Fruit fly (Drosophila melanogaster) whole organism, embryonic: ENCODE measurements around the gene CG42673.

ENCODE experiments used
- Antp ChIP-seq: fragments of 200-800 bp; sonication (Bioruptor generic); optimal IDR thresholded peaks from 3 replicates; lab custom pipeline; 2016; ENCODE audit warnings: missing biosample characterization, missing genetic modification characterization
- Asciz ChIP-seq: fragments of 200-800 bp; sonication (Bioruptor generic); optimal IDR thresholded peaks from 2 replicates; lab custom pipeline; 2017; ENCODE audit warnings: missing biosample characterization, mild to moderate bottlenecking, missing genetic modification characterization, missing genetic modification reagents
- BtbVII ChIP-seq: fragments of 200-800 bp; sonication (Bioruptor generic); optimal IDR thresholded peaks from 3 replicates; lab custom pipeline; 2017; ENCODE audit warnings: missing biosample characterization, mild to moderate bottlenecking, missing genetic modification characterization
- CG12744 ChIP-seq: fragments of 200-800 bp; sonication (Bioruptor generic); optimal IDR thresholded peaks from 2 replicates; lab custom pipeline; 2016; ENCODE audit warnings: missing biosample characterization, missing genetic modification characterization
- CG14667 ChIP-seq: fragments of 200-800 bp; sonication (Bioruptor generic); IDR thresholded peaks from 2 replicates; pipeline ENCODE4 v1.3.6; 2022; ENCODE audit warnings: missing biosample characterization, missing genetic modification characterization
- CG17829 ChIP-seq: fragments of 200-800 bp; optimal IDR thresholded peaks from 2 replicates; lab custom pipeline; 2019; ENCODE audit warnings: missing biosample characterization, mild to moderate bottlenecking, missing genetic modification characterization, moderate library complexity
- CG18599 ChIP-seq: fragments of 200-800 bp; sonication (Bioruptor generic); optimal IDR thresholded peaks from 3 replicates; lab custom pipeline; 2017; ENCODE audit warnings: missing biosample characterization, missing genetic modification characterization, mild to moderate bottlenecking, moderate library complexity, missing genetic modification reagents
- CG2120 ChIP-seq: fragments of 200-800 bp; sonication (Bioruptor generic); optimal IDR thresholded peaks from 3 replicates; lab custom pipeline; 2016; ENCODE audit warnings: missing biosample characterization, missing genetic modification characterization
- CG2875 ChIP-seq: fragments of 200-800 bp; sonication (Bioruptor generic); optimal IDR thresholded peaks from 2 replicates; lab custom pipeline; 2017; ENCODE audit warnings: missing biosample characterization, mild to moderate bottlenecking, missing genetic modification characterization, missing genetic modification reagents
- CG34422 ChIP-seq: fragments of 200-800 bp; sonication (Bioruptor generic); IDR thresholded peaks from 3 replicates; pipeline ENCODE4 v1.3.6; 2022; ENCODE audit warnings: missing biosample characterization, missing genetic modification characterization
- CG5953 ChIP-seq: fragments of 200-800 bp; sonication (Bioruptor generic); IDR thresholded peaks from 2 replicates; pipeline ENCODE4 v1.3.6; 2022; ENCODE audit warnings: missing biosample characterization, missing genetic modification characterization
- CG7271 ChIP-seq: fragments of 200-800 bp; sonication (Bioruptor generic); optimal IDR thresholded peaks from 2 replicates; lab custom pipeline; 2018; ENCODE audit warnings: missing biosample characterization, mild to moderate bottlenecking, missing genetic modification characterization, moderate library complexity
- CG7839 ChIP-seq: fragments of 200-800 bp; sonication (Bioruptor generic); optimal IDR thresholded peaks from 3 replicates; lab custom pipeline; 2018; ENCODE audit warnings: missing biosample characterization, mild to moderate bottlenecking, missing genetic modification characterization, moderate library complexity
- CG9437 ChIP-seq: fragments of 200-800 bp; sonication (Bioruptor generic); optimal IDR thresholded peaks from 2 replicates; lab custom pipeline; 2018; ENCODE audit warnings: missing biosample characterization, mild to moderate bottlenecking, missing genetic modification characterization
- Camta ChIP-seq: fragments of 200-800 bp; sonication (Bioruptor generic); optimal IDR thresholded peaks from 2 replicates; lab custom pipeline; 2016; ENCODE audit warnings: missing biosample characterization, missing genetic modification characterization
- Deaf1 ChIP-seq: fragments of 200-800 bp; optimal IDR thresholded peaks from 3 replicates; lab custom pipeline; 2019; ENCODE audit warnings: missing biosample characterization, mild to moderate bottlenecking, missing genetic modification characterization, moderate library complexity
- Dp ChIP-seq: fragments of 200-800 bp; sonication (Bioruptor generic); optimal IDR thresholded peaks from 2 replicates; lab custom pipeline; 2018; ENCODE audit warnings: missing biosample characterization, mild to moderate bottlenecking, missing genetic modification characterization, moderate library complexity
- Gug ChIP-seq: fragments of 200-800 bp; sonication (Bioruptor generic); IDR thresholded peaks from 4 replicates; pipeline ENCODE4 v1.3.6; 2022; ENCODE audit warnings: missing biosample characterization, missing genetic modification characterization
- Hr51 ChIP-seq, 2 experiments: fragments of 200-800 bp; sonication (Bioruptor generic); optimal IDR thresholded peaks; 2 replicates in 1 of 2; 3 replicates in 1 of 2; lab custom pipeline; 2016 to 2018; ENCODE audit warnings: missing biosample characterization in 2 of 2, missing genetic modification characterization in 2 of 2, mild to moderate bottlenecking in 1 of 2, moderate library complexity in 1 of 2
- MTF-1 ChIP-seq: fragments of 200-800 bp; sonication (Bioruptor generic); optimal IDR thresholded peaks from 2 replicates; lab custom pipeline; 2018; ENCODE audit warnings: missing biosample characterization, mild to moderate bottlenecking, missing genetic modification characterization, borderline replicate concordance
- Med ChIP-seq: fragments of 200-800 bp; sonication (Bioruptor generic); peaks from one replicate; lab custom pipeline; 2016; ENCODE audit warnings: missing biosample characterization, missing genetic modification characterization, mild to moderate bottlenecking, inconsistent platforms, moderate library complexity
- Mrtf ChIP-seq: fragments of 200-800 bp; sonication (Bioruptor generic); IDR thresholded peaks from 3 replicates; pipeline ENCODE4 v1.3.6; 2022; ENCODE audit warnings: missing biosample characterization, missing genetic modification characterization
- NfI ChIP-seq: fragments of 200-800 bp; sonication (Bioruptor generic); optimal IDR thresholded peaks from 3 replicates; lab custom pipeline; 2018; ENCODE audit warnings: missing biosample characterization, mild to moderate bottlenecking, missing genetic modification characterization, moderate library complexity
- Pdp1 ChIP-seq, 2 experiments: fragments of 200-800 bp; sonication (Bioruptor generic); optimal IDR thresholded peaks; 3 replicates each; lab custom pipeline; 2016; ENCODE audit warnings: missing biosample characterization in 2 of 2, missing genetic modification characterization in 2 of 2, mild to moderate bottlenecking in 1 of 2, moderate library complexity in 1 of 2
- Poxn ChIP-seq: fragments of 200-800 bp; sonication (Bioruptor generic); IDR thresholded peaks from 2 replicates; pipeline ENCODE4 v1.3.6; 2022; ENCODE audit warnings: missing biosample characterization, missing genetic modification characterization
- Tbp ChIP-seq: fragments of >200 bp; optimal IDR thresholded peaks from 2 replicates; lab custom pipeline; 2018; ENCODE audit warnings: missing biosample characterization, missing genetic modification characterization
- ap ChIP-seq: fragments of 200-800 bp; sonication (Bioruptor generic); IDR thresholded peaks from 2 replicates; pipeline ENCODE4 v1.3.6; 2022; ENCODE audit warnings: missing biosample characterization, missing genetic modification characterization
- bigmax ChIP-seq: fragments of 200-800 bp; sonication (Bioruptor generic); optimal IDR thresholded peaks from 2 replicates; lab custom pipeline; 2018; ENCODE audit warnings: missing biosample characterization, mild to moderate bottlenecking, missing genetic modification characterization
- bowl ChIP-seq: fragments of 200-800 bp; sonication (Bioruptor generic); IDR thresholded peaks from 2 replicates; pipeline ENCODE4 v1.3.6; 2022; ENCODE audit warnings: missing biosample characterization, missing genetic modification characterization
- dimm ChIP-seq: fragments of 200-800 bp; sonication (Bioruptor generic); IDR thresholded peaks from 2 replicates; pipeline ENCODE4 v1.3.6; 2022; ENCODE audit warnings: missing biosample characterization, missing genetic modification characterization
- eve ChIP-seq, 2 experiments: fragments of >200 bp; optimal IDR thresholded peaks; 2 replicates each; lab custom pipeline; 2017; ENCODE audit warnings: missing biosample characterization in 2 of 2, missing genetic modification characterization in 2 of 2
- eyg ChIP-seq: fragments of 200-800 bp; sonication (Bioruptor generic); optimal IDR thresholded peaks from 3 replicates; lab custom pipeline; 2016; ENCODE audit warnings: missing biosample characterization, missing genetic modification characterization
- grau ChIP-seq: fragments of 200-800 bp; optimal IDR thresholded peaks from 3 replicates; lab custom pipeline; 2019; ENCODE audit warnings: missing biosample characterization, mild to moderate bottlenecking, missing genetic modification characterization, moderate library complexity
- gt ChIP-seq: fragments of 200-800 bp; sonication (Bioruptor generic); IDR thresholded peaks from 2 replicates; pipeline ENCODE4 v1.3.6; 2022; ENCODE audit warnings: missing biosample characterization, missing genetic modification characterization
- hb ChIP-seq: fragments of 200-800 bp; sonication (Bioruptor generic); IDR thresholded peaks from 3 replicates; pipeline ENCODE4 v1.3.6; 2022; ENCODE audit warnings: missing biosample characterization, missing genetic modification characterization; ENCODE audit not compliant: partially characterized antibody
- hbn ChIP-seq: fragments of 200-800 bp; sonication (Bioruptor generic); IDR thresholded peaks from 2 replicates; pipeline ENCODE4 v1.3.6; 2022; ENCODE audit warnings: missing biosample characterization, missing genetic modification characterization; ENCODE audit not compliant: partially characterized antibody
- jigr1 ChIP-seq: fragments of 200-800 bp; sonication (Bioruptor generic); IDR thresholded peaks from 3 replicates; pipeline ENCODE4 v1.3.6; 2022; ENCODE audit warnings: missing biosample characterization, missing genetic modification characterization
- mirr ChIP-seq: fragments of 200-800 bp; sonication (Bioruptor generic); optimal IDR thresholded peaks from 3 replicates; lab custom pipeline; 2018; ENCODE audit warnings: missing biosample characterization, mild to moderate bottlenecking, missing genetic modification characterization
- nom ChIP-seq: fragments of 200-800 bp; sonication (Bioruptor generic); optimal IDR thresholded peaks from 2 replicates; lab custom pipeline; 2017; ENCODE audit warnings: missing biosample characterization, missing genetic modification characterization, mild to moderate bottlenecking, moderate library complexity, missing genetic modification reagents
- pho ChIP-seq: fragments of 200-800 bp; sonication (Bioruptor generic); optimal IDR thresholded peaks from 2 replicates; lab custom pipeline; 2016; ENCODE audit warnings: missing biosample characterization, missing genetic modification characterization
- phol ChIP-seq: fragments of 200-800 bp; sonication (Bioruptor generic); optimal IDR thresholded peaks from 3 replicates; lab custom pipeline; 2018; ENCODE audit warnings: missing biosample characterization, mild to moderate bottlenecking, missing genetic modification characterization, moderate library complexity
- scrt ChIP-seq: fragments of 200-800 bp; sonication (Bioruptor generic); optimal IDR thresholded peaks from 2 replicates; lab custom pipeline; 2018; ENCODE audit warnings: missing biosample characterization, mild to moderate bottlenecking, missing genetic modification characterization, moderate library complexity
- seq ChIP-seq: fragments of 200-800 bp; sonication (Bioruptor generic); IDR thresholded peaks from 2 replicates; pipeline ENCODE4 v1.3.6; 2022; ENCODE audit warnings: missing biosample characterization, missing genetic modification characterization
- twi ChIP-seq: fragments of 200-800 bp; optimal IDR thresholded peaks from 2 replicates; lab custom pipeline; 2019; ENCODE audit warnings: missing biosample characterization, mild to moderate bottlenecking, missing genetic modification characterization, moderate library complexity
- unpg ChIP-seq: fragments of 200-800 bp; sonication (Bioruptor generic); optimal IDR thresholded peaks from 3 replicates; lab custom pipeline; 2018; ENCODE audit warnings: missing biosample characterization, mild to moderate bottlenecking, missing genetic modification characterization, moderate library complexity
- zen ChIP-seq: fragments of 200-800 bp; sonication (Bioruptor generic); optimal IDR thresholded peaks from 3 replicates; lab custom pipeline; 2018; ENCODE audit warnings: missing biosample characterization, mild to moderate bottlenecking, missing genetic modification characterization, moderate library complexity

The CG42673 gene

dm6 chr3L:9503552-9504317 lies 43.3 kb upstream of the CG42673 start (continued):
- peak; percentile 29 for TF ChIP-seq zen (tag; lab: Kevin White, UChicago)
- TF ChIP-seq CG34422, result peak; percentile 41; the same call in 1 of the 3 replicates
- peak; percentile 15 for TF ChIP-seq phol (tag; lab: Kevin White, UChicago)
- peak; percentile 3 for TF ChIP-seq Deaf1
- TF ChIP-seq Med (GFP tag; lab: Kevin White, UChicago), result peak; percentile 70
- TF ChIP-seq Hr51 (GFP tag; optimal IDR thresholded peaks at IDR 0.05; lab: Kevin White, UChicago), result no peak
- TF ChIP-seq ap (GFP tag; lab: Robert Waterston, UW), result no peak
- TF ChIP-seq NfI (GFP tag; lab: Kevin White, UChicago), result no peak
- peak; percentile 12 for TF ChIP-seq CG7839 (tag; lab: Kevin White, UChicago)
- peak; percentile 10 for TF ChIP-seq CG17829 (tag; lab: Kevin White, UChicago)
- peak; percentile 22 for TF ChIP-seq CG18599
- TF ChIP-seq scrt, result peak; percentile 58
- TF ChIP-seq Asciz (GFP tag; lab: Kevin White, UChicago), result no peak
- peak; percentile 31 for TF ChIP-seq BtbVII (GFP tag; lab: Kevin White, UChicago)
- no peak for TF ChIP-seq CG14667 (GFP tag; lab: Robert Waterston, UW)
- peak; percentile 30 for TF ChIP-seq twi (tag; lab: Kevin White, UChicago)
- TF ChIP-seq Pdp1 (GFP tag; optimal IDR thresholded peaks at IDR 0.05; lab: Kevin White, UChicago), result peak in 1 of 2 experiments; percentile 32

- TF ChIP-seq gt (no peak), CG18599 (no peak), eve (GFP tag; optimal IDR thresholded peaks at IDR 0.05; lab: Kevin White, UChicago) (peak in 1 of 2 experiments; percentile 55), Camta (no peak), Poxn (GFP tag; lab: Robert Waterston, UW) (no peak; the same call in 1 of the 2 replicates), bowl (no peak), Tbp (GFP tag; lab: Kevin White, UChicago) (no peak), CG5953 (GFP tag; lab: Robert Waterston, UW) (no peak), pho (GFP tag; lab: Kevin White, UChicago) (no peak), bigmax (GFP tag; lab: Kevin White, UChicago) (no peak), nom (GFP tag; lab: Kevin White, UChicago) (no peak), mirr (GFP tag; lab: Kevin White, UChicago) (no peak), grau (tag; lab: Kevin White, UChicago) (no peak), Gug (GFP tag; lab: Robert Waterston, UW) (no peak), jigr1 (GFP tag; lab: Robert Waterston, UW) (no peak), hb (no peak), CG9437 (peak; percentile 52)
Measured at dm6 chr3L:9504530-9504929, 42.5 kb upstream of the CG42673 start.

- TF ChIP-seq unpg (GFP tag; lab: Kevin White, UChicago) (peak; percentile 8), MTF-1 (GFP tag; lab: Kevin White, UChicago) (peak; percentile 49), eyg (GFP tag; lab: Kevin White, UChicago) (no peak), dimm (GFP tag; lab: Robert Waterston, UW) (no peak), hbn (GFP tag; lab: Robert Waterston, UW) (no peak), Dp (no peak), Mrtf (GFP tag; lab: Robert Waterston, UW) (no peak), CG12744 (GFP tag; lab: Kevin White, UChicago) (no peak), Antp (GFP tag; lab: Kevin White, UChicago) (no peak), CG2120 (GFP tag; lab: Kevin White, UChicago) (peak; percentile 14), CG2875 (GFP tag; lab: Kevin White, UChicago) (no peak), CG7271 (tag; lab: Kevin White, UChicago) (no peak), seq (no peak; the same call in 1 of the 2 replicates)
Measured at dm6 chr3L:9505007-9505712, 41.9 kb upstream of the CG42673 start, which contains the start of gene path. path (minus strand) TSS chr3L:9505328.
